Worm (Caenorhabditis elegans) whole organism, midembryonic: ENCODE measurements around the gene C29F4.3.
"Not testable (repeated sequence)": the region's sequence is repeated elsewhere in the genome, so short reads cannot be mapped to it uniquely, and the experiment has no call there.

ENCODE experiments used
- T22C8.4 ChIP-seq: fragments of 200-800 bp; sonication (Bioruptor generic); IDR thresholded peaks from 2 replicates; pipeline ENCODE4 v1.3.6; 2022; ENCODE audit warnings: missing genetic modification characterization, missing compliant biosample characterization
- cog-1 ChIP-seq: sonication (generic microtip); optimal IDR thresholded peaks from 2 replicates; lab custom pipeline; 2016; ENCODE audit warnings: missing genetic modification characterization, missing compliant biosample characterization
- flt-1 ChIP-seq: fragments of 200-800 bp; sonication (Bioruptor generic); IDR thresholded peaks from 2 replicates; pipeline ENCODE4 v1.3.6; 2022; ENCODE audit warnings: missing genetic modification characterization, missing compliant biosample characterization
- klf-2 ChIP-seq: fragments of 200-800 bp; sonication (Bioruptor generic); conservative IDR thresholded peaks from 2 replicates; pipeline ENCODE4 v1.3.6; 2022; ENCODE audit warnings: missing genetic modification reagents, missing genetic modification characterization, missing compliant biosample characterization
- med-1 ChIP-seq: sonication (generic microtip); optimal IDR thresholded peaks from 2 replicates; lab custom pipeline; 2017; ENCODE audit warnings: missing genetic modification characterization, mild to moderate bottlenecking, missing compliant biosample characterization, antibody characterized with exemption, missing genetic modification reagents; ENCODE audit not compliant: insufficient read depth
- ref-1 ChIP-seq: fragments of 200-800 bp; sonication (Bioruptor generic); conservative IDR thresholded peaks from 2 replicates; pipeline ENCODE4 v1.3.6; 2022; ENCODE audit warnings: missing genetic modification reagents, missing genetic modification characterization, missing compliant biosample characterization
- tab-1 ChIP-seq: fragments of 200-800 bp; sonication (Bioruptor generic); IDR thresholded peaks from 2 replicates; pipeline ENCODE4 v1.3.6; 2022; ENCODE audit warnings: missing genetic modification characterization, missing compliant biosample characterization
- ztf-23 ChIP-seq: fragments of 200-800 bp; sonication (Bioruptor generic); IDR thresholded peaks from 2 replicates; pipeline ENCODE4 v1.3.6; 2022; ENCODE audit warnings: missing genetic modification reagents, missing genetic modification characterization, missing compliant biosample characterization
- ztf-29 ChIP-seq: fragments of 200-800 bp; sonication (Bioruptor generic); IDR thresholded peaks from 2 replicates; pipeline ENCODE4 v1.3.6; 2022; ENCODE audit warnings: missing genetic modification reagents, missing genetic modification characterization, missing compliant biosample characterization

Gene C29F4.3

DNA sequence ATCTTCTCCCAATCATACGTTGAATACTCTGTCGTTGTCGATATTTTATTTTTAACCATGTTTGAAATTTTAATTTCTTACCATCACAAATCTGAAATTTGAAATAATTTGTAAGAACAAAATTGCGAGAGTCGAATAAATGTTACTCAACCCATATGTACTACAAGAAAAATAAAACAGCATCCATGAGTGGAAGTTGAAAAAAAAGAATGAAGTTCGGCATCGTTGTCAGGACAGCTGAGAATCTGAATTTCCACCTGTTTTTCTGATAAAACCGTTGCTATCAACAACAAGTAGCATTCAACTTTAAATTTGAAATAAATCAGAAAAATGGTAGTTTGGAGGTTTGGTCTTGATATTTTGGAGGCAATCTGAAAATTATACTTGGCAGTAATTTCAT lies at the start of gene C29F4.3:
TSS of gene C29F4.3 (minus strand) at position 101 of the 400 bp plus-strand sequence.
- TF ChIP-seq flt-1, result no peak
- no peak for TF ChIP-seq tab-1
- TF ChIP-seq ref-1 (GFP tag; lab: Robert Waterston, UW), result no peak
- no peak for TF ChIP-seq ztf-29
- no peak for TF ChIP-seq T22C8.4 (GFP tag; lab: Robert Waterston, UW)
- TF ChIP-seq ztf-23, result no peak
- TF ChIP-seq klf-2 (GFP tag; lab: Robert Waterston, UW), result no peak
- no peak for TF ChIP-seq med-1 (GFP tag; lab: Kevin White, UChicago)
- no peak for TF ChIP-seq cog-1

- TF ChIP-seq T22C8.4 (GFP tag; lab: Robert Waterston, UW), result no peak
- TF ChIP-seq cog-1, result no peak
- TF ChIP-seq tab-1, result no peak
- no peak for TF ChIP-seq ztf-29
- TF ChIP-seq flt-1, result no peak
- no peak for TF ChIP-seq med-1 (GFP tag; lab: Kevin White, UChicago)
- TF ChIP-seq klf-2 (GFP tag; lab: Robert Waterston, UW), result no peak
- TF ChIP-seq ref-1 (GFP tag; lab: Robert Waterston, UW), result no peak
- TF ChIP-seq ztf-23, result no peak
Measured at ce11 chrIV:11273151-11273550, 49.4 kb upstream of the C29F4.3 start, which contains the start of gene gtl-2. gtl-2 (plus strand) TSS chrIV:11273451.

DNA sequence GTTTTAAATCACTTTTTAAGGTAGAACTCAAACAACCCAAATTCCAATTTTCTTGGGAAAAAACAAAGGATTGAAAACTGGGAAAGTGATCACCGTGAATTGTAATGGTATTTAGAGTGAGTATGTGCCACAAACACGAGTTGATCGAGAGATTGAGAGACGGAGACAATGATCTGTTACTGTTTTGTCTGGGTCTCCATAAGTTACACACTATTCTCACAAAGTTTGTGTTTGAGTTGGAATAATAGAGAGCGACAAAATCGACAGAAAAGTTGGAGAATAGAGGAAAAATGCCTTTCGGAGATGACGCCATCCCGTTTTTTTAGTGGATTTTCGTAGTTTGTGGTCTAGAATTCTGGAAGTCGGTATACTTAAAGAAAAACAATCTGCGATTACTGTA lies 47.5 kb upstream of the C29F4.3 start, which contains the start of gene nhr-7:
TSS of gene nhr-7 (minus strand) at position 101 of the 400 bp plus-strand sequence.
- no peak for TF ChIP-seq med-1 (GFP tag; lab: Kevin White, UChicago)
- TF ChIP-seq ztf-29, result no peak
- no peak for TF ChIP-seq ztf-23
- no peak for TF ChIP-seq klf-2 (GFP tag; lab: Robert Waterston, UW)
- no peak for TF ChIP-seq ref-1 (GFP tag; lab: Robert Waterston, UW)
- TF ChIP-seq T22C8.4 (GFP tag; lab: Robert Waterston, UW), result no peak
- no peak for TF ChIP-seq flt-1
- no peak for TF ChIP-seq tab-1
- no peak for TF ChIP-seq cog-1

- no peak for TF ChIP-seq klf-2 (GFP tag; lab: Robert Waterston, UW)
- no peak for TF ChIP-seq ztf-29
- TF ChIP-seq ref-1 (GFP tag; lab: Robert Waterston, UW), result no peak
- no peak for TF ChIP-seq ztf-23
- TF ChIP-seq tab-1, result no peak
- TF ChIP-seq T22C8.4 (GFP tag; lab: Robert Waterston, UW), result no peak
- no peak for TF ChIP-seq med-1 (GFP tag; lab: Kevin White, UChicago)
- TF ChIP-seq flt-1, result no peak
- TF ChIP-seq cog-1, result no peak
Measured at ce11 chrIV:11269483-11269882, 45.7 kb upstream of the C29F4.3 start.

- TF ChIP-seq klf-2 (GFP tag; lab: Robert Waterston, UW) (no peak), cog-1 (no peak), med-1 (GFP tag; lab: Kevin White, UChicago) (no peak), ztf-29 (no peak), T22C8.4 (GFP tag; lab: Robert Waterston, UW) (no peak), ztf-23 (no peak)
Measured at ce11 chrIV:11266090-11266489, 42.3 kb upstream of the C29F4.3 start, which contains the start of gene col-127. col-127 (minus strand) TSS chrIV:11266190.

DNA sequence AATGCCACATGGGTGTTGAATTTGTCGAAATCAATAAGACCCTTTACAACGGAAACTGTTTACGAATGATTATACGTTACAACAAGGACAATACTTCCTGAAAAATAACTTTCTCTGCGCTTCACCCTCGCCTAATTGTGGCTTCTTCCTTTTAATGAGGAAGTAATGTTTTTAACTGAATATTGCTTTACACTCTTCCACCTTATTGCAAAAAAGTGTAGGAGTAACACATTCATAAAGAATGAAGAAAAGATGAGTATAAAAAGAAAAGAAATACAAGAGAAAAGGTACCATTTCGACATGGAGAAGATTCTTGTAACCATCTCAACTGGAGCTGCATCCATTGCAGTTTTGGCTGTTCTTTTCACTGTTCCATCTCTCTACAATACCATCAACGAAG lies 39.3 kb upstream of the C29F4.3 start, which contains the start of gene col-126:
TSS of gene col-126 (plus strand) at position 301 of the 400 bp plus-strand sequence.
- TF ChIP-seq ztf-29; tab-1; T22C8.4 (GFP tag; lab: Robert Waterston, UW): not testable (repeated sequence)

- TF ChIP-seq ztf-29 (no peak), klf-2 (GFP tag; lab: Robert Waterston, UW) (no peak), ref-1 (GFP tag; lab: Robert Waterston, UW) (no peak)
Measured at ce11 chrIV:11261535-11261934, 37.8 kb upstream of the C29F4.3 start, which contains the start of gene F54D1.1. F54D1.1 (plus strand) TSS chrIV:11261835.

DNA sequence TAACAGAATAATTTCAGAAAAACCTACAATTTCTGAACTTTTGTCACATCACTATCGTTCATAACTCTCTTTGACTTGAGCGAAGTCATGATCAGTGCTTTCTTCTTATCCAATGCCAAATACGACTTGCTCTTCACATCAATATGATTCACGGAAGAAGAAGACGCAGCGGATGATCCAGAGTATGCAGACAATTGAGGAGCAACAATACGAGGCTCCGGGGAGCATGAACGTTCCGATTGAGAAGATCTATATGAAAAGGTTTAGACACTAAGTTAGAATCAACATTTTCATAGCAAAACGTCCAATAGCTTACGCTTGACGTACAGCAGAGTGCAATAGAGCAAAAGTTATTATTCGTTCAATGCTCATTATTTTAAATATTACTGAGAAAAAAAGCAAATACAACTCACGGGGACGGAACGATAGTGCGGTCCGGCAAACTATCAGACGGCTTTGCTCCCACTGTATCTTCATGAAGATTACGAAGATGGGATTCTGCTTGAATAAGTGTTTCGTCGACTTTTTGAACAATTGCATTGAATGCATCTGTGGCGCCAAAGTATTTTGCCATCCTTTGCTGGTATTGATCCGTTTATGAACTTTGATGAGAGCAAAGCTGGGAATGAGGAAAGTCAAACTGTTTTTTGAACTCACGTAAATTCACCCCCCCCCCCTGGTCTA lies 36.9 kb upstream of the C29F4.3 start, which contains the start of gene C05C12.5:
TSS of gene C05C12.5 (minus strand) at position 642 of the 684 bp plus-strand sequence.
- TF ChIP-seq med-1 (GFP tag; lab: Kevin White, UChicago) (no peak), flt-1 (no peak), ztf-23 (no peak), cog-1 (no peak), ref-1 (GFP tag; lab: Robert Waterston, UW) (no peak), tab-1 (no peak), klf-2 (GFP tag; lab: Robert Waterston, UW) (no peak), ztf-29 (no peak), T22C8.4 (GFP tag; lab: Robert Waterston, UW) (no peak)

DNA sequence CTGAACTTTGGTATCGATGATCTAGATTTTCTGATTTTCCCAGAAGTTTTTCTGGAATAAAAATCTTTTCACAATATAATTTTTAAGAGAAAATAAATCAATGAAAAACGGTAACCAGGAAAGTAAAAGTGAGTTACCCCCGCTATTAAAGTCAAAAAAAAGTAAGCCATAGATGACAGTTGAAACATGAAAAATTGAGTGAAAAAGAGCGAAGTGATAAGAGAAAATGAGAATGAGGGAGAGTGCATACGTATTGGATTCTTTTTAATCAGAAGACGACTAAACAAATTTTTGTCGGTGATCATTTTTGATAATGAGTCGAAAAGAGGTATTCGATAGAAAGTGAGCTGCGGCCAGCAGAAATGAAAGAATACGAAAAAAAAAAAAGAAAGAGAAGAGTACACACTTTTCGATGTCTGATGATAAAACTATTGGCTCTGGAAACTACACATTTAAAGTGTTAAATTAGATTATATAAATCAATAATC lies 35.8 kb upstream of the C29F4.3 start, which contains the start of gene gtl-1:
TSS of gene gtl-1 (minus strand) at position 51 of the 488 bp plus-strand sequence.
- TF ChIP-seq ztf-29 (no peak), ztf-23 (no peak), ref-1 (GFP tag; lab: Robert Waterston, UW) (no peak), T22C8.4 (GFP tag; lab: Robert Waterston, UW) (no peak), med-1 (GFP tag; lab: Kevin White, UChicago) (no peak), klf-2 (GFP tag; lab: Robert Waterston, UW) (no peak), flt-1 (no peak), cog-1 (no peak), tab-1 (no peak)

ce11 chrIV:11257476-11257875 lies 33.7 kb upstream of the C29F4.3 start:
- no peak for TF ChIP-seq ref-1 (GFP tag; lab: Robert Waterston, UW)
- TF ChIP-seq med-1 (GFP tag; lab: Kevin White, UChicago), result no peak
- TF ChIP-seq flt-1, result no peak
- no peak for TF ChIP-seq T22C8.4 (GFP tag; lab: Robert Waterston, UW)
- no peak for TF ChIP-seq tab-1
- TF ChIP-seq klf-2 (GFP tag; lab: Robert Waterston, UW), result no peak
- TF ChIP-seq ztf-23, result no peak
- no peak for TF ChIP-seq ztf-29
- TF ChIP-seq cog-1, result no peak
